Fruit fly (Drosophila melanogaster) ovary, adult (tissue): Measurements from ENCODE around the gene CG42329.
A peak's percentile ranks its signal among the peaks of the same experiment; 100 is the strongest.

Experiments
- CG17801 ChIP-seq: fragments of 200-800 bp; optimal IDR thresholded peaks from 2 replicates; lab custom pipeline; 2019; ENCODE audit warnings: missing biosample characterization, mild to moderate bottlenecking, missing genetic modification characterization, moderate library complexity; ENCODE audit not compliant: partially characterized antibody

CG42329 gene

DNA sequence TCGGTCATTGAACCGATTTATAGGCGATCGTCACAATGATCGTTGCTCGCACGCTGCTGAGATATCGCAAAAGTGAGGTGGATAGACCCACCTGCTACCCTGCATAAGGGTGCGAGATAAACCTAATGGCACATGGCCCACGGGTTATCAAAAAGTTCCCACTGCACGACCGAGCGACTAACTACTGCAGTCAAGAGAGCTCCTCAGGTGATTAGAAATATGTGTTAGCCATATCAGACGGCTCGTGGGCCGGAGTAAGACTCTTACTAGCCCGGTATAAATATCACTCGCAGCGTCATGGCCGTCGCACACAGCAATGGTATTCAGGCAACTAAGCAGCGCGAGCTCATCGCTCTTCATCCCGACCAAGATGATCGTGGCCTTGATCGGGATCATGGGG lies at the start of gene CG42329:
Gene CG42329, plus strand, starts transcription at position 301 of the 400 bp plus-strand sequence.
- no peak for TF ChIP-seq CG17801 (GFP tag; lab: Kevin White, UChicago)

DNA sequence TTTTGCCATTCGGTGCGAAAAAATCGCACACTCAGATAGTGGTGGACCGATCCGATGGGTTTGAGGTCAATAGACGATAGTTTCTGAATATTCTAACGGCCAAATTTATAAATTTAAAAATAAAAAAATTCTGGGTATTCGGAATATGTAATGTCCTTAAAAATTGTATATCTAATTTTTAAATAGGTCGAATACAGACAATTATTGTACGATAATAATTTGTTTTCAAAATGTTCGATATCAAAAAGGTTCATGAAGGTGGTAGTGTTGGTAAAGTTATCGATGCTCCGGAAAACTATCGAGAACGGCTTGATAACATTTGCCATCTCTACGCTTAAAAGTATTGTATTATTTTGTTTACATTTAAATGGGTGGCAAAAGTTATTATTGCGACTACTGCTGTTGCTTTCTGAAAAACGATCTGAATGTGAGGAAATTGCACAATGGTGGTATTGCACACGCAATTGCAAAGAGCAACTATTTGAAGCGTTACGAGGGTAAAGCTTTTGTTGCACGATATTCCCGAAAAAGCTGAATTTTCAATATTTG lies 49.2 kb upstream of the CG42329 start, which contains the start of the genes CG31922 and Plap:
Gene CG31922, plus strand, starts transcription at position 315 of the 549 bp plus-strand sequence.
Gene Plap, minus strand, starts transcription at position 499 of the 549 bp plus-strand sequence.
- peak; percentile 69 for TF ChIP-seq CG17801 (GFP tag; lab: Kevin White, UChicago)

- peak; percentile 50 for TF ChIP-seq CG17801 (GFP tag; lab: Kevin White, UChicago)
Measured at dm6 chr2L:1172704-1173107, 46.4 kb upstream of the CG42329 start, which contains the start of the genes Charon and CG4887. Gene Charon (minus strand): TSS chr2L:1172805. Gene CG4887 (plus strand): TSS chr2L:1173009.

- TF ChIP-seq CG17801 (GFP tag; lab: Kevin White, UChicago), result peak; percentile 2
Measured at dm6 chr2L:1177522-1177921, 41.6 kb upstream of the CG42329 start, which contains the start of gene CG4896. Gene CG4896 (plus strand): TSS chr2L:1177690.

DNA sequence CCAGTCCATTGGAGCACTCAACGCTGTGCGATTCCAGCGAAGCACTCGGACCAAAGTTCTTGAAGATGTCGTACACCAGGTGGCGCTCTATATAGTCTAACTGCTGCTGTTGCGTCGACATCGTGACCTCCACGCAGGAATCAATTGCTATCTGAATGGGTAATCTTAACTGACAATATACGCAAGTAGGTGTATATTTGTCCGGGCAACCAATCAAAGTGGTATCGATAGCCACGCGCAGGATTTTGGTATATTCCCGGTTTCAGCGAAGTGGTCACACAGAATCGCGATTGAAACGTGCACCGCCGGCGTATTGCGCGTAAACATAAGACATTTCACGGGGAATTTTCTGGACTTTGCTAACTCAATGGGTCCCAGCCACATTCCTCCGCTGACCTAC lies 35.3 kb upstream of the CG42329 start, which contains the start of the genes CG5126 and Tgt:
Gene CG5126, minus strand, starts transcription at position 222 of the 400 bp plus-strand sequence.
Gene Tgt, plus strand, starts transcription at position 267 of the 400 bp plus-strand sequence.
- TF ChIP-seq CG17801 (GFP tag; lab: Kevin White, UChicago), result no peak

DNA sequence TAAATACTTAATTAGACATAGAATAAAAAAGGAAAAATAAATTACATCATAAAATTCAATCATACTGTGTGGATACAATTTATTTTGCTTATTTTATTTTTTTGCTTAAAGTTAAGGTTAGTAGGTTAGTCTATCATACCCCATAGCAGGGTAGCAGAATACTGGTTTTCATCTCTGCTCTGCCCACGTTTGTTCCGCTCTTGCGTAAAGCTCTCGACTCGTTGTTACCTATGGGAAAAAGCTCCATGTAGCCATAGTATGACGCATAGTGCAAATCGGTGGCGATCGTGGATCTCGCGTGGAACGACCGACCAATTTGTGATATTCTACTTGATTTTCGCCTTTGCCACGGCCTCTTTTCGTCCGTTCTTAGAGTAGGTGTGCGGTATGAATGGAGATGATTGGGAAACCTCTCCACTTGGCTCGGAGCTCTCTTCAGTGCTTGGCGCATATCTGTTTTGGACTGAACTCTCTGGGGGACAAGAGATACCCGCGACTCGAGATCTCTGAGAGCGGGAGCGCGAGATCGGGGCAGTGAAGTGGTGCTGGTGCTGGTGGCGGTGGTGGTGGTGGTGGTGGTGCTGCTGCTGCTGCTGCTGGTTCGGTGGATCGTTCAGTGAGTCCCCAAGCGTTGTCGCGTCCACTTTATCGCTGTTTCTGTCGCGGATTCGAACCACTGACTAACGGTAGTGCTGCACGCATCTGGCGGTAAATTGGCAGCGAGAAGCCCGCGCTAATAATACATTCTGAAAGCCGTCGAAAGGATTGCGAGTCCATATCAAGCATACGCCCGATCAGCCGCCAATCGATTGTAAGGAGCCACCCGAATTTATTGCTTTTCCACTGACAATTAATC lies 33.2 kb upstream of the CG42329 start, which contains the start of gene CG5001:
Gene CG5001, plus strand, starts transcription at position 116 of the 856 bp plus-strand sequence.
- TF ChIP-seq CG17801 (GFP tag; lab: Kevin White, UChicago), result peak; percentile 71

dm6 chr2L:1199166-1199565 lies 19.9 kb upstream of the CG42329 start, which contains the start of the genes CG5139 and CG43348:
Gene CG5139 (minus strand): TSS chr2L:1199266.
Gene CG43348 (plus strand): TSS chr2L:1199412.
- no peak for TF ChIP-seq CG17801 (GFP tag; lab: Kevin White, UChicago)

DNA sequence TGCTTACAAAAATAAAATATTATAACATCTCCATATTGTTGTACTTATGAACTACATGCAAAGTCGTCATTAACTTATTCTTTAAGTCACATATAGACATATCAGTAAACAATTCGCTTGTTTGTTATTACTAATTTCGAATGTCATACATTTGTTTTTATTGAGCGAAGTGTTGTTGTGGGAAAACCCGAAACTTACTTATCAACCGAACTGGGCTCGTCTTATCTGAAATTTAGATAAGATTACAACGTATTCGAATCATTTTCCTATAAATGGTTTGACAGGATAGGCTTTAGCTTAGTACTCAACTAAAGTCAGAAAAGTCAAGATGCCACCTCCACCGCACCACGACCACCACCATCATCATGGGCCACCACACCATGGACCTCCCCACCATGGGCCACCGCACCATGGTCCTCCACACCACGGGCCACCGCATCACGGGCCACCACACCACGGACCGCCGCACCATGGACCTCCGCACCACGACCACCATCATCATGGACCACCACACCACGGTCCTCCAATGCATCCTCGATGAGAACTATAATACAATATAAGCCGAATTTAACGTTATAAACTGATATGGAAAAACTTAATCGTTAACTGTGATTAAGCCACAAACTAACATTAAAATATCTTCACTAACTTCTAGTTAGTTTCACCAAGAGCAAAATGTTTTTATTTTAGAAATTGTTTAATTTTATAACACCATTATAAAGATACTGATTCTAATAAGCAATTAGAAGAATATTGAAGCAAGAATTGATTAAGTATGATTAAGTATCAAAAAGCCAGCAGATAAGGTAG lies 19.0 kb upstream of the CG42329 start, which contains the start of the genes CG43349 and CG5011:
Gene CG43349, plus strand, starts transcription at position 294 of the 810 bp plus-strand sequence.
Gene CG5011, plus strand, starts transcription at position 760 of the 810 bp plus-strand sequence.
- no peak for TF ChIP-seq CG17801 (GFP tag; lab: Kevin White, UChicago)

DNA sequence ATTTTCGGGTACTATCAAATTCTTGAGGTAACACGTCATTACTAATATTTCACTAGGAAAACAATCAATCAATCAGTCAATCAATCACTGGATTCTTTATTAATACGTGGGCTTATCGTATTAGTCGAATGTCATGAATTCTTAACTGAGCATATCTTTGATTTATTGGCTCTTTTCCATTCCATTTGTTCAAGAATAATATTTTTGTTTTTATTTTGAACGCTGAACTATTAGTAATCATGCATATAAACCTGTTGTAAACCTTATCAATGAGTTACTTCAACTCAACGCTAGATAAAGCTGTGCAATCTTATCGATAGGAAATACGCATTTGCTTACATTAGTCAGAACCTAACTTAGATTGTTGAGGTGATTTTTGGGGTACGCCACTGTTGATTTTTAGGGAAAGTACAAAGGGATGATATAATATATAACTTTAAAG lies 17.7 kb upstream of the CG42329 start:
- no peak for TF ChIP-seq CG17801 (GFP tag; lab: Kevin White, UChicago)

DNA sequence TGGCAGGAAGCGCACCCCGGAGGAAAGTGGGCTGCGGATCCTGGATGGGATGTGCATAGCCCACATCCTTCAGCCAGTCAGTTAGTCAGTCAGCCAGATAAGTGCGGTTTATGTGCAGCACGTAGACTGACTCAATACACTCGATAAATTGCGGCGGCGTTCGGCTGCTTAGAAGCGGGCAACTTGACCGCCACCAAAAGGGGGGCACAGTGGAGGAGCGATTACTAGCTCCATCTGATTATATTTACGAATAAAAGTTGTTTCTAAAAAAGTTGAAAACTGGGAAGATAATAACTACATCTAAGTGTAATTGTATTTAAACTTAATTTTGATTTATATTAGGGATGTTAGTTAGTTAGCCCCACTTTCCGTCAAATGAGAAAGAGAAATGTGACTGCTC lies 16.6 kb upstream of the CG42329 start:
- TF ChIP-seq CG17801 (GFP tag; lab: Kevin White, UChicago), result no peak

dm6 chr2L:1203915-1204314 lies 15.2 kb upstream of the CG42329 start, which contains the start of gene CG14342:
Gene CG14342 (plus strand): TSS chr2L:1204215.
- no peak for TF ChIP-seq CG17801 (GFP tag; lab: Kevin White, UChicago)

DNA sequence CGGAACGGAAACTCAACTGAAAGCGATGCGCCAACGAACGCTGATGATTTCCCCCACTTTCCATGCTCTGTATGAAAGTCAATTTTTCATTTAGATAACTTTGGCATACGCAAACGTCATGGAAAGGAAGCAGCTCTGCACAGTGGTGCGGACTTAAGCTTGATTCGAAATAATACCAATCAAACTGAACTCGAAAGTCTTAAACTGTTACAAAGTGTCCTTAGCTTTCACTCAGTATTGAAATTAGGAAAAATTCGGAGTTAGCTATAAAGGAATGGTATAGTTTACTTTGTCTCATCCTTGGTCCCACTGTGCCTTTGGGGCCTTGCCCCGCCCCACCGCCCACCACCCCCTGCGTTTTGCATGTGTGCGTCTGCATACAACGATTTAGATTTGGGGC lies 11.7 kb upstream of the CG42329 start:
- no peak for TF ChIP-seq CG17801 (GFP tag; lab: Kevin White, UChicago)

DNA sequence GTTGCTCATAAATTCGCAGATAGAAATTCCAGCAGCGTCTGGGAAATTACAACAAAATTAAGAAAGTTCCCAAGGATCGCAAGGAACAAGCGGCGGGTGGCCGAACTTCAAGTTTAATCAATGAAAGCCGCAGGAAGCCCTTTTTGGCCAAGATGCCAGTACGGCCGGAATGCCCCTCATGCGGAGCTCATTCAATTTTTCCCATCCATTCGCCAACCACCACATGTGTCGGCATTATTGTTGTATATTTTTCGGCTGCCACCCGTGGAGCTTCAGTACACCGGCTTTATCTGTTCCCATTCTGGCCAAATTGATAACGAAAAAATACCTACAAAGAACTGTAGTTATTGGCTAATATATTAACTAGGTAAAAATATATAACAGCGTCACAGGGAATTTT lies 7.6 kb upstream of the CG42329 start:
- TF ChIP-seq CG17801 (GFP tag; lab: Kevin White, UChicago), result no peak

- no peak for TF ChIP-seq CG17801 (GFP tag; lab: Kevin White, UChicago)
Measured at dm6 chr2L:1213587-1213986, 5.5 kb upstream of the CG42329 start.
